Fruit fly (Drosophila melanogaster): ENCODE data around the gene PolD1.

Gene PolD1

DNA sequence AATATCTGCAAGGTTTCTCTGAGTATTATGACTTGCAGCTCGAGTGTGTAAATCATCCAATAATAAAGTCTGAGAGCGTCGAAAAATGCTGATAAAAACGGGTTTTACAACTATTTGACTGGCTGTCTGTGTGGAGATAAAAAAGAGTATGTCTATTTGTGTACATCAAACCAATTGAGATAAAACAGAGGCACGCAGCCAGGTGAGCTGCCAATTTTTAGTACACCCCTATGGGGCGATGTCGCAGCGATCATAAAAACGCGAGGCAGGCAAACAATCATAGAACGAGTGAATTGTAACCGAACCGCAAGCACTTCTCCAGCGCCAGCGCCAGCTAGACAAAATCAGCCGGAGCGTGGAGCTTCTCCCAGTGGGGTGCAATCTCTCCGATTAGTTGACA is 7.7 kb downstream of the PolD1 start, which contains the start of gene CG17027:
Gene CG17027 (plus strand): TSS at position 189 of the 400 bp plus-strand sequence.
- no peak for TF ChIP-seq Myc (optimal IDR thresholded peaks at IDR 0.05)
- TF ChIP-seq sv (GFP tag; optimal IDR thresholded peaks at IDR 0.05): no peak
- TF ChIP-seq sage (GFP tag; optimal IDR thresholded peaks at IDR 0.05): no peak
- TF ChIP-seq Sp1 (GFP tag; optimal IDR thresholded peaks at IDR 0.05): no peak
- TF ChIP-seq Dif (GFP tag; optimal IDR thresholded peaks at IDR 0.05; ENCODE audit: partially characterized antibody): no peak
- no peak for TF ChIP-seq fru (GFP tag; optimal IDR thresholded peaks at IDR 0.05)
- TF ChIP-seq dmrt93B (GFP tag; optimal IDR thresholded peaks at IDR 0.05): no peak
- TF ChIP-seq OdsH (GFP tag; optimal IDR thresholded peaks at IDR 0.05): no peak
- no peak for TF ChIP-seq Hnf4 (GFP tag; optimal IDR thresholded peaks at IDR 0.05)
- TF ChIP-seq Jra (GFP tag; optimal IDR thresholded peaks at IDR 0.05): no peak
- TF ChIP-seq Hr83 (GFP tag; optimal IDR thresholded peaks at IDR 0.05; ENCODE audit: poor library complexity, severe bottlenecking): no peak
- TF ChIP-seq Hr78 (GFP tag; optimal IDR thresholded peaks at IDR 0.05): no peak
- no peak for TF ChIP-seq HLH106 (tag; optimal IDR thresholded peaks at IDR 0.05)
- no peak for TF ChIP-seq dsf (GFP tag; optimal IDR thresholded peaks at IDR 0.05; ENCODE audit: borderline replicate concordance)
- no peak for TF ChIP-seq pan (optimal IDR thresholded peaks at IDR 0.05)
- no peak for TF ChIP-seq dl (GFP tag; optimal IDR thresholded peaks at IDR 0.05; ENCODE audit: insufficient read depth in 1 of 2, partially characterized antibody in 2 of 2)
- no peak for TF ChIP-seq Vsx2 (GFP tag; optimal IDR thresholded peaks at IDR 0.05; ENCODE audit: partially characterized antibody)
- no peak for TF ChIP-seq CG32264 (GFP tag; optimal IDR thresholded peaks at IDR 0.05)
- no peak for TF ChIP-seq brk (GFP tag; optimal IDR thresholded peaks at IDR 0.05)
- no peak for TF ChIP-seq Mio (GFP tag; optimal IDR thresholded peaks at IDR 0.05)

DNA sequence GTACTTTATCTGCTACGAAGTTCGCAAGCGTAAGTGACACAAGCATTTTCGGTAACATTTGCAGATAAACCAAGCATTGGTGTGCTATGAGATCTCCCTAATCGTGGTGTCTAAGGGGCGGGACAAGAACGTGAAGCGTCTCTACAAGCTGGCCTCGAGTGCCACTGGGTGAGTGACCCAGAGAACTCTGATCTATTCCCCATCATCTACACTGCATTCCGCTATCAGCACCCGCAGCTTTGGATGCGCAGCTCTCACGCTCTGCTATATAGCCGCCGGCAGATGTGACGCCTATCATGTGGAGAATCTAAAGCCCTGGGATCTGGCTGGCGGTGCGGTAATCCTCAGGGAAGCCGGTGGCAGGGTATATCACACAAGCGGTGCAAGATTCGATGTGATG is 8.4 kb downstream of the PolD1 start:
- TF ChIP-seq Rel (GFP tag; optimal IDR thresholded peaks at IDR 0.05) (no peak), Rel (tag; optimal IDR thresholded peaks at IDR 0.05) (peak; percentile 26), tai (GFP tag; optimal IDR thresholded peaks at IDR 0.05) (no peak), Myc (optimal IDR thresholded peaks at IDR 0.05) (no peak), dl (GFP tag; optimal IDR thresholded peaks at IDR 0.05; ENCODE audit: insufficient read depth in 1 of 2, partially characterized antibody in 2 of 2) (no peak), N (GFP tag; optimal IDR thresholded peaks at IDR 0.05) (no peak), Hr83 (GFP tag; optimal IDR thresholded peaks at IDR 0.05; ENCODE audit: poor library complexity, severe bottlenecking) (peak; percentile 9), Mio (GFP tag; optimal IDR thresholded peaks at IDR 0.05) (no peak), foxo (GFP tag; optimal IDR thresholded peaks at IDR 0.05) (no peak), CrebA (GFP tag; optimal IDR thresholded peaks at IDR 0.05; ENCODE audit: borderline replicate concordance) (no peak), Abd-B (GFP tag; optimal IDR thresholded peaks at IDR 0.05) (no peak)

dm6 chr3L:15978224-15978623 is 9.4 kb downstream of the PolD1 start, which contains the start of gene CG17028:
TSS of gene CG17028 (plus strand) at chr3L:15978524.
- TF ChIP-seq Hnf4 (GFP tag; optimal IDR thresholded peaks at IDR 0.05): no peak
- TF ChIP-seq foxo (GFP tag; optimal IDR thresholded peaks at IDR 0.05): no peak
- no peak for TF ChIP-seq Hr83 (GFP tag; optimal IDR thresholded peaks at IDR 0.05; ENCODE audit: poor library complexity, severe bottlenecking)
- TF ChIP-seq usp (GFP tag; optimal IDR thresholded peaks at IDR 0.05): no peak
- TF ChIP-seq N (GFP tag; optimal IDR thresholded peaks at IDR 0.05): no peak
- no peak for TF ChIP-seq CG32264 (GFP tag; optimal IDR thresholded peaks at IDR 0.05)
- TF ChIP-seq h (GFP tag; optimal IDR thresholded peaks at IDR 0.05): no peak
- no peak for TF ChIP-seq Abd-B (GFP tag; optimal IDR thresholded peaks at IDR 0.05)
- TF ChIP-seq dsf (GFP tag; optimal IDR thresholded peaks at IDR 0.05; ENCODE audit: borderline replicate concordance): no peak
- no peak for TF ChIP-seq rgr (GFP tag; optimal IDR thresholded peaks at IDR 0.05)
- TF ChIP-seq sv (GFP tag; optimal IDR thresholded peaks at IDR 0.05): no peak
- TF ChIP-seq sage (GFP tag; optimal IDR thresholded peaks at IDR 0.05): no peak
- no peak for TF ChIP-seq lola (GFP tag; optimal IDR thresholded peaks at IDR 0.05)
- TF ChIP-seq ey (GFP tag; optimal IDR thresholded peaks at IDR 0.05): no peak
- no peak for TF ChIP-seq fru (GFP tag; optimal IDR thresholded peaks at IDR 0.05)
- no peak for TF ChIP-seq CG9705 (GFP tag; optimal IDR thresholded peaks at IDR 0.05)
- no peak for TF ChIP-seq br (GFP tag; optimal IDR thresholded peaks at IDR 0.05)
- TF ChIP-seq CrebA (GFP tag; optimal IDR thresholded peaks at IDR 0.05; ENCODE audit: borderline replicate concordance): no peak

- TF ChIP-seq OdsH (GFP tag; optimal IDR thresholded peaks at IDR 0.05): peak; percentile 87
- no peak for TF ChIP-seq dl (GFP tag; optimal IDR thresholded peaks at IDR 0.05; ENCODE audit: insufficient read depth in 1 of 2, partially characterized antibody in 2 of 2)
- TF ChIP-seq sage (GFP tag; optimal IDR thresholded peaks at IDR 0.05): no peak
- no peak for TF ChIP-seq Rel (GFP tag; optimal IDR thresholded peaks at IDR 0.05)
- TF ChIP-seq Rel (tag; optimal IDR thresholded peaks at IDR 0.05): peak; percentile 36
- no peak for TF ChIP-seq Jra (GFP tag; optimal IDR thresholded peaks at IDR 0.05)
- peak; percentile 93 for TF ChIP-seq h (GFP tag; optimal IDR thresholded peaks at IDR 0.05)
- peak; percentile 63 for TF ChIP-seq psq (GFP tag; optimal IDR thresholded peaks at IDR 0.05)
- no peak for TF ChIP-seq GATAd (GFP tag; optimal IDR thresholded peaks at IDR 0.05)
- peak; percentile 88 for TF ChIP-seq rgr (GFP tag; optimal IDR thresholded peaks at IDR 0.05)
- TF ChIP-seq Dfd (GFP tag; optimal IDR thresholded peaks at IDR 0.05): no peak
- TF ChIP-seq dsf (GFP tag; optimal IDR thresholded peaks at IDR 0.05; ENCODE audit: borderline replicate concordance): no peak
- peak; percentile 79 for TF ChIP-seq fru (GFP tag; optimal IDR thresholded peaks at IDR 0.05)
- TF ChIP-seq Myc (optimal IDR thresholded peaks at IDR 0.05): no peak
- TF ChIP-seq Dif (GFP tag; optimal IDR thresholded peaks at IDR 0.05; ENCODE audit: partially characterized antibody): no peak
- no peak for TF ChIP-seq lola (GFP tag; optimal IDR thresholded peaks at IDR 0.05)
- TF ChIP-seq CrebA (GFP tag; optimal IDR thresholded peaks at IDR 0.05; ENCODE audit: borderline replicate concordance): no peak
- peak; percentile 80 for TF ChIP-seq HLH106 (tag; optimal IDR thresholded peaks at IDR 0.05)
- peak; percentile 70 for TF ChIP-seq Sp1 (GFP tag; optimal IDR thresholded peaks at IDR 0.05)
- TF ChIP-seq pan (optimal IDR thresholded peaks at IDR 0.05): no peak
- peak; percentile 69 for TF ChIP-seq br (GFP tag; optimal IDR thresholded peaks at IDR 0.05)
- TF ChIP-seq ey (GFP tag; optimal IDR thresholded peaks at IDR 0.05): peak; percentile 85
- no peak for TF ChIP-seq Mio (GFP tag; optimal IDR thresholded peaks at IDR 0.05)
- no peak for TF ChIP-seq dmrt93B (GFP tag; optimal IDR thresholded peaks at IDR 0.05)
- TF ChIP-seq N (GFP tag; optimal IDR thresholded peaks at IDR 0.05): no peak
- no peak for TF ChIP-seq Abd-B (GFP tag; optimal IDR thresholded peaks at IDR 0.05)
- TF ChIP-seq jim (GFP tag; optimal IDR thresholded peaks at IDR 0.05): no peak
- peak; percentile 15 to 86 for TF ChIP-seq foxo (GFP tag; optimal IDR thresholded peaks at IDR 0.05)
Observed at dm6 chr3L:15977565-15977964, 10.1 kb downstream of the PolD1 start.

All from whole organism, wandering third instar larva.